Worm (Caenorhabditis elegans): ENCODE results near the gene C04E6.13.

Gene C04E6.13

DNA sequence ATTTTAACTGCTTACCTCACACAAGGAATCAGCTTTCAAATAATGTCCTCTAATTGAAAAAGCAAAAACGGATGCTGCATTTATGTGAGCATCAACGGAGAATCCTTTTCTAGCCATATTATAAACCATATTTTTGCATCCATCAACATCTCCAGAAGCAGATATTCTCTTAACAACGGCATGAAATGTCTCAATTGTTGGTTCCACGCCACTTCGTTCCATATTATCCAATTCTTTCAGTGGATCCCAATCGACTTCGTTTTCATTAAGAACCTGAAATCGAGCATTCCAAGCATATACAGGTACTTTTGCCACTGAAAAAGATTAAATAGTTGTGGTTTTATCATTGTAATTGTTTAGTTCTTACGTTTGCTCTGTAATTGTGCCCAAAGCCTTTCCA, 4.3 kb downstream of the C04E6.13 start:
- TF ChIP-seq Y48G9A.11 (GFP tag; IDR thresholded peaks at IDR 0.05) (no peak), unc-62 (GFP tag; optimal IDR thresholded peaks at IDR 0.05 in 1 of 2) (peak in 1 of 2 experiments; percentile 90), unc-62 (tag; optimal IDR thresholded peaks at IDR 0.05) (no peak)

ce11 chrV:5917707-5918106, 5.2 kb downstream of the C04E6.13 start, which contains the start of gene lrpr-1:
Gene lrpr-1 (minus strand): TSS chrV:5917891.
- TF ChIP-seq ceh-20 (GFP tag; IDR thresholded peaks at IDR 0.05): peak; percentile 78
- no peak for TF ChIP-seq zag-1 (tag; optimal IDR thresholded peaks at IDR 0.05)
- no peak for TF ChIP-seq saeg-2 (GFP tag; IDR thresholded peaks at IDR 0.05)
- TF ChIP-seq dve-1 (tag; optimal IDR thresholded peaks at IDR 0.05; ENCODE audit: insufficient read depth): no peak
- TF ChIP-seq dpl-1 (GFP tag; optimal IDR thresholded peaks at IDR 0.05): peak; percentile 99
- no peak for TF ChIP-seq nhr-102 (tag; optimal IDR thresholded peaks at IDR 0.05)
- peak in 1 of 2 experiments; percentile 92 for TF ChIP-seq hif-1 (tag; optimal IDR thresholded peaks at IDR 0.05)
- TF ChIP-seq pha-4 (GFP tag; IDR thresholded peaks at IDR 0.05): no peak
- TF ChIP-seq pha-4 (tag; optimal IDR thresholded peaks at IDR 0.05): no peak
- no peak for TF ChIP-seq lir-3 (tag; optimal IDR thresholded peaks at IDR 0.05)
- TF ChIP-seq nhr-77 (tag; optimal IDR thresholded peaks at IDR 0.05): no peak
- TF ChIP-seq ceh-28 (tag; optimal IDR thresholded peaks at IDR 0.05): no peak
- no peak for TF ChIP-seq ceh-32 (tag; optimal IDR thresholded peaks at IDR 0.05; ENCODE audit: poor library complexity)
- peak; percentile 93 for TF ChIP-seq Y48G9A.11 (GFP tag; IDR thresholded peaks at IDR 0.05)
- no peak for TF ChIP-seq ztf-7 (tag; optimal IDR thresholded peaks at IDR 0.05)
- no peak for TF ChIP-seq pqm-1 (tag; optimal IDR thresholded peaks at IDR 0.05)
- TF ChIP-seq Y105C5A.15 (GFP tag; IDR thresholded peaks at IDR 0.05): no peak
- TF ChIP-seq zfp-2 (tag; optimal IDR thresholded peaks at IDR 0.05): no peak
- peak; percentile 65 for TF ChIP-seq rbr-2 (tag; optimal IDR thresholded peaks at IDR 0.05)
- TF ChIP-seq lsy-2 (tag; optimal IDR thresholded peaks at IDR 0.05): no peak
- TF ChIP-seq egl-27 (tag; optimal IDR thresholded peaks at IDR 0.05): no peak
- TF ChIP-seq snpc-4 (tag; optimal IDR thresholded peaks at IDR 0.05): no peak
- TF ChIP-seq unc-62 (GFP tag; optimal IDR thresholded peaks at IDR 0.05 in 1 of 2): no peak
- no peak for TF ChIP-seq unc-62 (tag; optimal IDR thresholded peaks at IDR 0.05)
- TF ChIP-seq dmd-8 (GFP tag; IDR thresholded peaks at IDR 0.05): no peak
- TF ChIP-seq hlh-11 (tag; optimal IDR thresholded peaks at IDR 0.05): no peak
- TF ChIP-seq lin-13 (GFP tag; optimal IDR thresholded peaks at IDR 0.05): peak; percentile 12
- TF ChIP-seq unc-130 (GFP tag; optimal IDR thresholded peaks at IDR 0.05): peak; percentile 92
- TF ChIP-seq nhr-111 (GFP tag; optimal IDR thresholded peaks at IDR 0.05): no peak
- TF ChIP-seq tag-97 (GFP tag; IDR thresholded peaks at IDR 0.05): peak; percentile 81; the same call in 1 of the 2 replicates
- TF ChIP-seq dmd-9 (GFP tag; IDR thresholded peaks at IDR 0.05): peak; percentile 91
- no peak for TF ChIP-seq cey-2 (tag; optimal IDR thresholded peaks at IDR 0.05; ENCODE audit: borderline replicate concordance, insufficient read depth)
- peak in 1 of 2 experiments; percentile 49 for TF ChIP-seq daf-16 (GFP tag; optimal IDR thresholded peaks at IDR 0.05)
- TF ChIP-seq daf-16 (tag; optimal IDR thresholded peaks at IDR 0.05): no peak
- no peak for TF ChIP-seq Y5F2A.4 (GFP tag; optimal IDR thresholded peaks at IDR 0.05)
- TF ChIP-seq duxl-1 (tag; optimal IDR thresholded peaks at IDR 0.05; ENCODE audit: poor library complexity): peak; percentile 38
- TF ChIP-seq zfp-3 (GFP tag; conservative IDR thresholded peaks at IDR 0.05): no peak; the same call in 1 of the 2 replicates
- TF ChIP-seq F10B5.3 (tag; optimal IDR thresholded peaks at IDR 0.05): peak; percentile 55
- TF ChIP-seq T26A8.4 (GFP tag; IDR thresholded peaks at IDR 0.05): no peak
- TF ChIP-seq D1046.2 (GFP tag; IDR thresholded peaks at IDR 0.05): 0 out of 2 replicates have a peak, but pooled peaks have one; percentile 49
- peak; percentile 81 for TF ChIP-seq T20F7.1 (GFP tag; optimal IDR thresholded peaks at IDR 0.05)
- peak; percentile 3 for TF ChIP-seq fkh-10 (GFP tag; optimal IDR thresholded peaks at IDR 0.05)
- TF ChIP-seq lim-7 (GFP tag; IDR thresholded peaks at IDR 0.05): no peak
- TF ChIP-seq nhr-41 (GFP tag; IDR thresholded peaks at IDR 0.05): no peak
- peak; percentile 66 for TF ChIP-seq hmg-1.1 (GFP tag; IDR thresholded peaks at IDR 0.05)
- TF ChIP-seq lin-39 (tag; optimal IDR thresholded peaks at IDR 0.05): no peak
- TF ChIP-seq fos-1 (tag; optimal IDR thresholded peaks at IDR 0.05): no peak
- TF ChIP-seq lin-1 (GFP tag; IDR thresholded peaks at IDR 0.05): no peak
- peak; percentile 99 for TF ChIP-seq mes-2 (tag; optimal IDR thresholded peaks at IDR 0.05; ENCODE audit: poor library complexity, severe bottlenecking)

All from whole organism, L4 larva.